Comparison of ENCODE assay signal across 3 fruit fly cellular contexts in the genomic region with DNA sequence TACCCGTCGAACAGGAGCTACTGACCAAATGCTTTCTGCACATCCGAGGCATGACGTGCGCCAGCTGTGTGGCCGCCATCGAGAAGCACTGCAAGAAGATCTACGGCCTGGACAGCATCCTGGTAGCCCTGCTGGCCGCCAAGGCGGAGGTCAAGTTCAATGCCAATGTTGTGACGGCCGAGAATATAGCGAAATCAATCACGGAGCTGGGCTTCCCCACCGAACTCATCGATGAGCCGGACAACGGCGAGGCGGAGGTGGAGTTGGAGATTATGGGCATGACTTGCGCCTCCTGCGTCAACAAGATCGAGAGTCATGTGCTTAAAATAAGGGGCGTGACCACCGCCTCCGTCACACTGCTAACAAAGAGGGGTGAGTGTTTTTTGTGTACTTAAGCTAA.
A peak's percentile ranks its signal among the peaks of the same experiment; 100 is the strongest.
TF ChIP-seq lines count a peak whose summit lies in the region.

No protein-coding gene starts in this region.

- no peak for TF ChIP-seq CTCF in whole organism, embryonic (GFP tag; optimal IDR thresholded peaks at IDR 0.05; lab: Kevin White, UChicago)

TF ChIP-seq in whole organism, embryonic, 481 proteins besides CTCF, POLR2A, EP300 and RAD21:
- TF ChIP-seq sens (GFP tag; lab: Kevin White, UChicago) (peak; percentile 20), CG7839 (tag; optimal IDR thresholded peaks at IDR 0.05; lab: Kevin White, UChicago) (no peak)

TF ChIP-seq in whole organism, prepupa, 60 proteins besides CTCF, POLR2A, EP300 and RAD21:
- TF ChIP-seq dsx (GFP tag; optimal IDR thresholded peaks at IDR 0.05; lab: Kevin White, UChicago; ENCODE audit: poor library complexity, severe bottlenecking): no peak
- TF ChIP-seq svp (GFP tag; lab: Kevin White, UChicago): peak; percentile 76

TF ChIP-seq in whole organism, wandering third instar larva, 38 proteins besides CTCF, POLR2A, EP300 and RAD21:
- TF ChIP-seq Rel (GFP tag; optimal IDR thresholded peaks at IDR 0.05; lab: Kevin White, UChicago) (no peak), Rel (tag; optimal IDR thresholded peaks at IDR 0.05; lab: Kevin White, UChicago) (peak; percentile 86), Abd-B (GFP tag; optimal IDR thresholded peaks at IDR 0.05; lab: Kevin White, UChicago) (no peak)
